Comparison of ENCODE assay signal across 5 fruit fly cellular contexts in the genomic region with DNA sequence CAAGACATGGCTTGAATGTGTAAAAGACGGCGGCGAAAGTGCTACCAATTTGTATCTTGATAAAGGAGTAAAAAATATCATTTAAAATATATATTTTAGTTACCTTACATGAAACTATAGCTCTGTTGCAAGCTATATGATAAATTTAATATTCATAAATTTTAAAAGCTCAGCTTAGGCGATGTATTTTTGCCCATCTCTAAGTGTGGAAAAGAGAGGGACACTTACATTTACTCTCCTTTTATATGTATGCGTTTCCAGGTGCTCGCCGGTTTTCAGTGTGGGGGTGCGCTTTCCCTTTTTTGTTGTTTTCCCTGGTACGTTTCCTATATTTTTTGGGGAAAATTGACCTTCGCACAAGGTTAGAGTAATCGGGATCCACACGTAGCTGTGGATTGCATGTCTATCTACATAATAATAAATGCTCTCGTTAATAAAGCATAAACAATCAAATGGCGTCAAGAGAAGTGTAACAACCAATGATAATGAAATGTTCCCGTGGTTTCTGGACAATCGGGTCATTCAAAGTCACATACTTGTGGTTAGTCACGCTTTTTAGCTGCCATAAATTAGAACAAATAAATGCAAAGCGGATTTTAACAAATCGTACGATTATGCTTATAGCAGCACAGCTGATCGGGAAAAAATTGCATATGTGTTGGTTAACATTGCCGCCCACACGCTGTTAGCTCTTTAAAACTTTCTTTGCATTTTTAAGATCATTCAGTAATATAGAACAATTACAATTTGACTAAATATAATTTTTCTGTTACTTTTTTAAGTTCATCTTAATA.
TF ChIP-seq lines count a peak whose summit lies in the region.

No protein-coding gene starts in this region.

- TF ChIP-seq CTCF in whole organism, embryonic (GFP tag; optimal IDR thresholded peaks at IDR 0.05; lab: Kevin White, UChicago), result peak; percentile 47

TF ChIP-seq in whole organism, adult, 20 proteins besides CTCF, POLR2A, EP300 and RAD21 (continues in another document):
- TF ChIP-seq CG14711 (tag; optimal IDR thresholded peaks at IDR 0.05; lab: Kevin White, UChicago) (peak; percentile 90), CG7101 (tag; optimal IDR thresholded peaks at IDR 0.05; lab: Kevin White, UChicago) (peak; percentile 99), CG5204 (GFP tag; optimal IDR thresholded peaks at IDR 0.05; lab: Kevin White, UChicago) (peak; percentile 99), Hr96 (GFP tag; optimal IDR thresholded peaks at IDR 0.05; lab: Kevin White, UChicago) (peak; percentile 96), Clk (GFP tag; optimal IDR thresholded peaks at IDR 0.05; lab: Kevin White, UChicago) (peak; percentile 98), CG33017 (tag; optimal IDR thresholded peaks at IDR 0.05; lab: Kevin White, UChicago) (peak; percentile 99), tj (GFP tag; optimal IDR thresholded peaks at IDR 0.05; lab: Kevin White, UChicago) (peak; percentile 95), Mnt (GFP tag; optimal IDR thresholded peaks at IDR 0.05; lab: Kevin White, UChicago) (peak; percentile 97), CG12768 (GFP tag; optimal IDR thresholded peaks at IDR 0.05; lab: Kevin White, UChicago) (peak; percentile 99), bab1 (GFP tag; optimal IDR thresholded peaks at IDR 0.05; lab: Kevin White, UChicago) (peak; percentile 99), CG1620 (GFP tag; optimal IDR thresholded peaks at IDR 0.05; lab: Kevin White, UChicago) (peak; percentile 94), CG7045 (GFP tag; optimal IDR thresholded peaks at IDR 0.05; lab: Kevin White, UChicago) (peak; percentile 99), kay (GFP tag; lab: Kevin White, UChicago; ENCODE audit: borderline replicate concordance) (peak; percentile 99), cnc (optimal IDR thresholded peaks at IDR 0.05; lab: Kevin White, UChicago) (no peak), Crg-1 (GFP tag; optimal IDR thresholded peaks at IDR 0.05; lab: Kevin White, UChicago) (peak; percentile 98), toe (GFP tag; optimal IDR thresholded peaks at IDR 0.05; lab: Kevin White, UChicago) (peak; percentile 98)

TF ChIP-seq in whole organism, embryonic, 481 proteins besides CTCF, POLR2A, EP300 and RAD21 (continues in another document):
- TF ChIP-seq Asciz (GFP tag; optimal IDR thresholded peaks at IDR 0.05; lab: Kevin White, UChicago), result peak; percentile 90
- TF ChIP-seq B-H2 (GFP tag; optimal IDR thresholded peaks at IDR 0.05; lab: Kevin White, UChicago), result peak; percentile 100
- peak; percentile 92 for TF ChIP-seq BEAF-32 (GFP tag; optimal IDR thresholded peaks at IDR 0.05; lab: Kevin White, UChicago)
- TF ChIP-seq MBD-R2 (GFP tag; IDR thresholded peaks at IDR 0.05; lab: Robert Waterston, UW), result peak; percentile 93
- peak; percentile 99 for TF ChIP-seq CG12299 (tag; optimal IDR thresholded peaks at IDR 0.05; lab: Kevin White, UChicago)
- peak; percentile 69 for TF ChIP-seq CG11398 (GFP tag; optimal IDR thresholded peaks at IDR 0.05; lab: Kevin White, UChicago)
- TF ChIP-seq maf-S (GFP tag; optimal IDR thresholded peaks at IDR 0.05; lab: Kevin White, UChicago), result peak; percentile 73
- peak; percentile 94 for TF ChIP-seq Optix (GFP tag; IDR thresholded peaks at IDR 0.05; lab: Robert Waterston, UW)
- TF ChIP-seq caup (GFP tag; optimal IDR thresholded peaks at IDR 0.05; lab: Kevin White, UChicago; ENCODE audit: severe bottlenecking), result peak; percentile 99
- peak; percentile 54 for TF ChIP-seq Atf-2 (GFP tag; optimal IDR thresholded peaks at IDR 0.05; lab: Kevin White, UChicago)
- TF ChIP-seq CG2678 (tag; optimal IDR thresholded peaks at IDR 0.05; lab: Kevin White, UChicago), result peak; percentile 98
- peak; percentile 93 for TF ChIP-seq CG17829 (tag; optimal IDR thresholded peaks at IDR 0.05; lab: Kevin White, UChicago)
- peak; percentile 96 for TF ChIP-seq CG6765 (GFP tag; optimal IDR thresholded peaks at IDR 0.05; lab: Kevin White, UChicago)
- TF ChIP-seq cad (GFP tag; optimal IDR thresholded peaks at IDR 0.05; lab: Kevin White, UChicago), result no peak
- TF ChIP-seq CG12391 (tag; optimal IDR thresholded peaks at IDR 0.05; lab: Kevin White, UChicago), result peak; percentile 98
- TF ChIP-seq CG34422 (GFP tag; IDR thresholded peaks at IDR 0.05; lab: Robert Waterston, UW), result peak; percentile 95

TF ChIP-seq in whole organism, prepupa, 60 proteins besides CTCF, POLR2A, EP300 and RAD21 (continues in another document):
- TF ChIP-seq CG6808 (GFP tag; optimal IDR thresholded peaks at IDR 0.05; lab: Kevin White, UChicago) (peak; percentile 98), Blimp-1 (GFP tag; optimal IDR thresholded peaks at IDR 0.05; lab: Kevin White, UChicago) (peak; percentile 97), cyc (GFP tag; optimal IDR thresholded peaks at IDR 0.05; lab: Kevin White, UChicago) (peak; percentile 95), CG3032 (tag; optimal IDR thresholded peaks at IDR 0.05; lab: Kevin White, UChicago) (peak; percentile 97), CG15336 (GFP tag; IDR thresholded peaks at IDR 0.05; lab: Robert Waterston, UW) (peak; percentile 98), CG7368 (GFP tag; optimal IDR thresholded peaks at IDR 0.05; lab: Kevin White, UChicago) (peak; percentile 96), CG34406 (GFP tag; optimal IDR thresholded peaks at IDR 0.05; lab: Kevin White, UChicago) (peak; percentile 99), vri (GFP tag; optimal IDR thresholded peaks at IDR 0.05; lab: Kevin White, UChicago) (peak; percentile 95), Eip75B (GFP tag; optimal IDR thresholded peaks at IDR 0.05; lab: Kevin White, UChicago) (peak; percentile 98), CG8119 (GFP tag; IDR thresholded peaks at IDR 0.05; lab: Robert Waterston, UW) (peak; percentile 98), topi (GFP tag; optimal IDR thresholded peaks at IDR 0.05; lab: Kevin White, UChicago) (peak; percentile 98), ss (GFP tag; optimal IDR thresholded peaks at IDR 0.05; lab: Kevin White, UChicago) (peak; percentile 99), CG32006 (GFP tag; optimal IDR thresholded peaks at IDR 0.05; lab: Kevin White, UChicago) (peak; percentile 99), net (GFP tag; optimal IDR thresholded peaks at IDR 0.05; lab: Kevin White, UChicago) (peak; percentile 96), Hr4 (GFP tag; optimal IDR thresholded peaks at IDR 0.05; lab: Kevin White, UChicago) (peak; percentile 97), Ets21C (GFP tag; optimal IDR thresholded peaks at IDR 0.05; lab: Kevin White, UChicago) (peak; percentile 92), CG9139 (GFP tag; optimal IDR thresholded peaks at IDR 0.05; lab: Kevin White, UChicago) (peak; percentile 98)

TF ChIP-seq in whole organism, pupa, 21 proteins besides CTCF, POLR2A, EP300 and RAD21 (continues in another document):
- TF ChIP-seq Pif1A (GFP tag; optimal IDR thresholded peaks at IDR 0.05; lab: Kevin White, UChicago), result peak; percentile 98
- peak; percentile 93 for TF ChIP-seq CG17806 (tag; optimal IDR thresholded peaks at IDR 0.05; lab: Kevin White, UChicago)
- peak; percentile 85 for TF ChIP-seq rn (GFP tag; IDR thresholded peaks at IDR 0.05; lab: Robert Waterston, UW)
- peak; percentile 95 for TF ChIP-seq Ets98B (GFP tag; IDR thresholded peaks at IDR 0.05; lab: Robert Waterston, UW)
- TF ChIP-seq CG14655 (GFP tag; optimal IDR thresholded peaks at IDR 0.05; lab: Kevin White, UChicago), result peak; percentile 97
- peak; percentile 70 for TF ChIP-seq EcR (GFP tag; optimal IDR thresholded peaks at IDR 0.05; lab: Kevin White, UChicago)
- TF ChIP-seq gl (tag; optimal IDR thresholded peaks at IDR 0.05; lab: Kevin White, UChicago), result peak; percentile 87
- TF ChIP-seq fd96Ca (GFP tag; IDR thresholded peaks at IDR 0.05; lab: Robert Waterston, UW), result peak; percentile 97
- TF ChIP-seq CG9948 (tag; optimal IDR thresholded peaks at IDR 0.05; lab: Kevin White, UChicago), result peak; percentile 96
- peak; percentile 99 for TF ChIP-seq CG15710 (tag; optimal IDR thresholded peaks at IDR 0.05; lab: Kevin White, UChicago)
- TF ChIP-seq CG32121 (GFP tag; IDR thresholded peaks at IDR 0.05; lab: Robert Waterston, UW), result peak; percentile 97
- peak; percentile 96 for TF ChIP-seq CG34367 (tag; optimal IDR thresholded peaks at IDR 0.05; lab: Kevin White, UChicago)
- no peak for TF ChIP-seq CG8159 (tag; optimal IDR thresholded peaks at IDR 0.05; lab: Kevin White, UChicago)
- TF ChIP-seq D1 (tag; optimal IDR thresholded peaks at IDR 0.05; lab: Kevin White, UChicago), result peak; percentile 94
- TF ChIP-seq Snoo (tag; optimal IDR thresholded peaks at IDR 0.05; lab: Kevin White, UChicago), result peak; percentile 99
- peak; percentile 96 for TF ChIP-seq CG8301 (tag; optimal IDR thresholded peaks at IDR 0.05; lab: Kevin White, UChicago)
- peak; percentile 93 for TF ChIP-seq CG12605 (GFP tag; IDR thresholded peaks at IDR 0.05; lab: Robert Waterston, UW)
- peak; percentile 97 for TF ChIP-seq CG4496 (GFP tag; IDR thresholded peaks at IDR 0.05; lab: Robert Waterston, UW)
- peak; percentile 82 for TF ChIP-seq CG10348 (GFP tag; IDR thresholded peaks at IDR 0.05; lab: Robert Waterston, UW)

TF ChIP-seq in whole organism, wandering third instar larva, 38 proteins besides CTCF, POLR2A, EP300 and RAD21 (continues in another document):
- TF ChIP-seq Jra (GFP tag; optimal IDR thresholded peaks at IDR 0.05; lab: Kevin White, UChicago) (peak; percentile 94), N (GFP tag; optimal IDR thresholded peaks at IDR 0.05; lab: Kevin White, UChicago) (no peak), CG32264 (GFP tag; optimal IDR thresholded peaks at IDR 0.05; lab: Kevin White, UChicago) (peak; percentile 93), Vsx2 (GFP tag; optimal IDR thresholded peaks at IDR 0.05; lab: Kevin White, UChicago; ENCODE audit: partially characterized antibody) (no peak), Dfd (GFP tag; optimal IDR thresholded peaks at IDR 0.05; lab: Kevin White, UChicago) (no peak), dmrt93B (GFP tag; optimal IDR thresholded peaks at IDR 0.05; lab: Kevin White, UChicago) (peak; percentile 98), rgr (GFP tag; optimal IDR thresholded peaks at IDR 0.05; lab: Kevin White, UChicago) (peak; percentile 99), brk (GFP tag; optimal IDR thresholded peaks at IDR 0.05; lab: Kevin White, UChicago) (peak; percentile 95), Rel (GFP tag; optimal IDR thresholded peaks at IDR 0.05; lab: Kevin White, UChicago) (peak; percentile 87), Rel (tag; optimal IDR thresholded peaks at IDR 0.05; lab: Kevin White, UChicago) (peak; percentile 98), tai (GFP tag; optimal IDR thresholded peaks at IDR 0.05; lab: Kevin White, UChicago) (no peak), OdsH (GFP tag; optimal IDR thresholded peaks at IDR 0.05; lab: Kevin White, UChicago) (peak; percentile 99), Hr83 (GFP tag; optimal IDR thresholded peaks at IDR 0.05; lab: Kevin White, UChicago; ENCODE audit: poor library complexity, severe bottlenecking) (peak; percentile 75), Myc (optimal IDR thresholded peaks at IDR 0.05; lab: Kevin White, UChicago) (no peak), CG9705 (GFP tag; optimal IDR thresholded peaks at IDR 0.05; lab: Kevin White, UChicago) (peak; percentile 98), dl (GFP tag; optimal IDR thresholded peaks at IDR 0.05; lab: Kevin White, UChicago; ENCODE audit: insufficient read depth in 1 of 2, partially characterized antibody in 2 of 2) (no peak), pan (optimal IDR thresholded peaks at IDR 0.05; lab: Kevin White, UChicago) (no peak), Hr78 (GFP tag; optimal IDR thresholded peaks at IDR 0.05; lab: Kevin White, UChicago) (no peak), Dif (GFP tag; optimal IDR thresholded peaks at IDR 0.05; lab: Kevin White, UChicago; ENCODE audit: partially characterized antibody) (no peak)
